Worm (Caenorhabditis elegans) whole organism, L3 larva: ENCODE data around the gene M04C3.5.

Experiments used
- R02D3.7 ChIP-seq: fragments of 150-350 bp; optimal IDR thresholded peaks from 2 replicates; lab custom pipeline; 2014; ENCODE audit warnings: missing biosample characterization, missing genetic modification characterization
- ama-1 ChIP-seq: fragments of 150-350 bp; optimal IDR thresholded peaks from 2 replicates; lab custom pipeline; 2018
- ceh-82 ChIP-seq: fragments of 150-350 bp; optimal IDR thresholded peaks from 2 replicates; lab custom pipeline; 2014; ENCODE audit warnings: missing biosample characterization, missing genetic modification characterization
- egl-27 ChIP-seq: sonication (generic microtip); optimal IDR thresholded peaks from 4 replicates; lab custom pipeline; 2017; ENCODE audit warnings: missing biosample characterization, missing genetic modification reagents, missing genetic modification characterization
- fkh-10 ChIP-seq: sonication (generic microtip); optimal IDR thresholded peaks from 2 replicates; lab custom pipeline; 2017; ENCODE audit warnings: missing biosample characterization, missing genetic modification reagents, missing genetic modification characterization
- nhr-11 ChIP-seq: fragments of 150-350 bp; optimal IDR thresholded peaks from 2 replicates; lab custom pipeline; 2014; ENCODE audit warnings: missing biosample characterization, missing genetic modification characterization
- nhr-28 ChIP-seq: fragments of 150-350 bp; optimal IDR thresholded peaks from 2 replicates; lab custom pipeline; 2014; ENCODE audit warnings: missing biosample characterization, missing genetic modification characterization
- nhr-43 ChIP-seq: sonication (generic microtip); optimal IDR thresholded peaks from 2 replicates; lab custom pipeline; 2016; ENCODE audit warnings: mild to moderate bottlenecking, missing genetic modification characterization, missing compliant biosample characterization; ENCODE audit not compliant: poor library complexity, severe bottlenecking
- nhr-67 ChIP-seq: fragments of 150-350 bp; optimal IDR thresholded peaks from 2 replicates; lab custom pipeline; 2014; ENCODE audit warnings: missing biosample characterization, missing genetic modification characterization
- pqm-1 ChIP-seq: fragments of 150-350 bp; optimal IDR thresholded peaks from 2 replicates; lab custom pipeline; 2017; ENCODE audit warnings: missing biosample characterization, missing genetic modification characterization, inconsistent platforms
- sea-2 ChIP-seq: fragments of 150-350 bp; sonication (generic microtip); optimal IDR thresholded peaks from 4 replicates; lab custom pipeline; 2014; ENCODE audit warnings: missing biosample characterization, missing genetic modification reagents, missing genetic modification characterization
- snpc-4 ChIP-seq: fragments of 150-350 bp; optimal IDR thresholded peaks from 2 replicates; lab custom pipeline; 2014; ENCODE audit warnings: missing biosample characterization, missing genetic modification characterization
- zag-1 ChIP-seq: fragments of 150-350 bp; optimal IDR thresholded peaks from 2 replicates; lab custom pipeline; 2014; ENCODE audit warnings: missing biosample characterization, missing genetic modification characterization
- ztf-11 ChIP-seq: fragments of 150-350 bp; optimal IDR thresholded peaks from 2 replicates; lab custom pipeline; 2014; ENCODE audit warnings: missing biosample characterization, missing genetic modification characterization

DNA sequence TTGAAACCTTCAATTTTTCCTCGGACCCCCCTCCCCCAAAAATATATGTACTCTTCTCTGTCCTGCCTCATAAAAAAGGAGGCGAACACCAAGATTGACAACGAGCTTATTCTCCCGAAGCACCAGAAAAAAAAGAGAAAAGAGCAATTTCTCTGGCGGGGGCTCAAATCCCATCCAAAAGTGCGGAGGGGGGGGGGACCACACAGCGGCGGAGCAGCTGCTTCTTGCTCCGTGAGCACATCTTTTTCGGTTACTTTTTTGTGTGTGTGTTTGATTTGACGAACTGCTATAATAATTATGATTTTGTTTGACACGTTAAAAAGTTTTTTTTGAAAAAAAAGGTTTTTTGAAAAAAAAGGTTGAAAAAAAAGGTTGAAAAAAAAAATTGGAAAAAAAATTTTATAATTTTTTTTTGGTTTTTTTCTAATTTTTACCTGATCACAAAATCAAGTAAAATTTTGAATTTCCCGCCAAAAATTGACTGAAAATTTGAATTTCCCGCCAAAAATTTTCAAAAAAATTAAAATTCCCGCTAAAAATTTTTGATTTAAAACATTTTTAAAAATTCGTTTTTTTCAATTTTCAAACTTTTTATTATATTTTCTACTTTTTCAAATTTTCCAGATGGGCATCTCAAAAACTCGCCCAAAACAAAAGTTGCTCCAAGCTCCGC, 24.4 kb downstream of the M04C3.5 start, which contains the start of gene Y43F8B.10:
- TF ChIP-seq nhr-43 (tag; lab: Kevin White, UChicago), result no peak
- TF ChIP-seq fkh-10 (GFP tag; lab: Kevin White, UChicago), result no peak
- TF ChIP-seq snpc-4 (tag; lab: Kevin White, UChicago), result no peak
- no peak for TF ChIP-seq ama-1 (lab: Kevin White, UChicago)
- TF ChIP-seq sea-2, result no peak
- TF ChIP-seq pqm-1 (tag; lab: Kevin White, UChicago), result no peak
- no peak for TF ChIP-seq nhr-67 (tag; lab: Kevin White, UChicago)
- no peak for TF ChIP-seq zag-1 (tag; lab: Kevin White, UChicago)
- TF ChIP-seq nhr-28 (tag; lab: Kevin White, UChicago), result no peak
- TF ChIP-seq R02D3.7 (tag; lab: Kevin White, UChicago), result no peak
- no peak for TF ChIP-seq egl-27 (tag; lab: Kevin White, UChicago)
- TF ChIP-seq nhr-11 (tag; lab: Kevin White, UChicago), result no peak
- TF ChIP-seq ceh-82 (tag; lab: Kevin White, UChicago), result no peak
- TF ChIP-seq ztf-11 (tag; lab: Kevin White, UChicago), result no peak
